Fruit fly (Drosophila melanogaster) whole organism, pupa: ENCODE data around the gene CG1909.

ENCODE experiments used
- CG13204 ChIP-seq: fragments of 200-800 bp; sonication (Bioruptor generic); optimal IDR thresholded peaks from 2 replicates; lab custom pipeline; 2018; ENCODE audit warnings: missing biosample characterization, mild to moderate bottlenecking, missing genetic modification characterization, moderate library complexity
- CG8159 ChIP-seq: fragments of 200-800 bp; sonication (Bioruptor generic); optimal IDR thresholded peaks from 3 replicates; lab custom pipeline; 2018; ENCODE audit warnings: missing biosample characterization, mild to moderate bottlenecking, missing genetic modification characterization, moderate library complexity
- EcR ChIP-seq: fragments of 200-800 bp; sonication (Bioruptor generic); optimal IDR thresholded peaks from 3 replicates; lab custom pipeline; 2019; ENCODE audit warnings: missing biosample characterization, missing genetic modification characterization, mild to moderate bottlenecking, moderate library complexity, missing genetic modification reagents

- TF ChIP-seq CG13204 (GFP tag; lab: Kevin White, UChicago) (no peak), CG8159 (tag; lab: Kevin White, UChicago) (no peak), EcR (GFP tag; lab: Kevin White, UChicago) (peak; percentile 53)
Measured at dm6 chr4:557095-557878, 25.6 kb upstream of the CG1909 start, which contains the start of gene Tdg.
